Worm (Caenorhabditis elegans) whole organism, L3 larva: ENCODE data around the gene srlf-16.
A peak's percentile ranks its signal among the peaks of the same experiment; 100 is the strongest.

Experiments
- R02D3.7 ChIP-seq: fragments of 150-350 bp; optimal IDR thresholded peaks from 2 replicates; lab custom pipeline; 2014; ENCODE audit warnings: missing biosample characterization, missing genetic modification characterization
- ZK546.5 ChIP-seq: sonication (generic microtip); optimal IDR thresholded peaks from 2 replicates; lab custom pipeline; 2017; ENCODE audit warnings: missing biosample characterization, missing genetic modification characterization
- ama-1 ChIP-seq: fragments of 150-350 bp; optimal IDR thresholded peaks from 2 replicates; lab custom pipeline; 2018
- ceh-16 ChIP-seq: sonication (generic microtip); optimal IDR thresholded peaks from 2 replicates; lab custom pipeline; 2017; ENCODE audit warnings: missing biosample characterization, missing genetic modification characterization
- ceh-28 ChIP-seq: fragments of 150-350 bp; optimal IDR thresholded peaks from 2 replicates; lab custom pipeline; 2014; ENCODE audit warnings: missing biosample characterization, missing genetic modification reagents, missing genetic modification characterization
- ceh-82 ChIP-seq: fragments of 150-350 bp; optimal IDR thresholded peaks from 2 replicates; lab custom pipeline; 2014; ENCODE audit warnings: missing biosample characterization, missing genetic modification characterization
- daf-12 ChIP-seq: fragments of 150-350 bp; optimal IDR thresholded peaks from 2 replicates; lab custom pipeline; 2014; ENCODE audit warnings: missing biosample characterization, missing genetic modification reagents, missing genetic modification characterization
- egl-27 ChIP-seq: sonication (generic microtip); optimal IDR thresholded peaks from 4 replicates; lab custom pipeline; 2017; ENCODE audit warnings: missing biosample characterization, missing genetic modification reagents, missing genetic modification characterization
- egl-5 ChIP-seq: fragments of 150-350 bp; optimal IDR thresholded peaks from 2 replicates; lab custom pipeline; 2017; ENCODE audit warnings: missing biosample characterization, missing genetic modification reagents, missing genetic modification characterization, inconsistent platforms
- elt-2 ChIP-seq: sonication (generic microtip); optimal IDR thresholded peaks from 2 replicates; lab custom pipeline; 2016; ENCODE audit warnings: missing genetic modification reagents, mild to moderate bottlenecking, missing genetic modification characterization, missing compliant biosample characterization
- elt-3 ChIP-seq, 3 experiments: fragments of 150-350 bp in 1 of 3; sonication (generic microtip) in 2 of 3; optimal IDR thresholded peaks; 2 replicates in 2 of 3; 4 replicates in 1 of 3; lab custom pipeline; 2014 to 2017; ENCODE audit warnings: missing biosample characterization in 3 of 3, missing genetic modification characterization in 3 of 3
- fkh-10 ChIP-seq: sonication (generic microtip); optimal IDR thresholded peaks from 2 replicates; lab custom pipeline; 2017; ENCODE audit warnings: missing biosample characterization, missing genetic modification reagents, missing genetic modification characterization
- fkh-2 ChIP-seq: fragments of 150-350 bp; optimal IDR thresholded peaks from 2 replicates; lab custom pipeline; 2014; ENCODE audit warnings: missing biosample characterization, missing genetic modification reagents, missing genetic modification characterization
- hmg-11 ChIP-seq: sonication (generic microtip); optimal IDR thresholded peaks from 2 replicates; lab custom pipeline; 2016; ENCODE audit warnings: missing genetic modification characterization, missing compliant biosample characterization
- lin-15B ChIP-seq: fragments of 150-350 bp; optimal IDR thresholded peaks from 2 replicates; lab custom pipeline; 2014; ENCODE audit warnings: missing biosample characterization, missing genetic modification characterization
- lin-39 ChIP-seq: fragments of 150-350 bp; optimal IDR thresholded peaks from 2 replicates; lab custom pipeline; 2018; ENCODE audit warnings: missing biosample characterization, missing genetic modification reagents, missing genetic modification characterization
- lsy-12 ChIP-seq: sonication (generic microtip); optimal IDR thresholded peaks from 2 replicates; lab custom pipeline; 2016; ENCODE audit warnings: mild to moderate bottlenecking, missing genetic modification characterization, missing compliant biosample characterization
- mml-1 ChIP-seq: fragments of 150-350 bp; sonication (generic microtip); optimal IDR thresholded peaks from 3 replicates; lab custom pipeline; 2014; ENCODE audit warnings: missing biosample characterization, missing genetic modification characterization
- nfya-1 ChIP-seq: sonication (generic microtip); optimal IDR thresholded peaks from 2 replicates; lab custom pipeline; 2017; ENCODE audit warnings: missing genetic modification characterization, mild to moderate bottlenecking, missing compliant biosample characterization, antibody characterized with exemption, moderate library complexity; ENCODE audit not compliant: insufficient read depth
- nhr-11 ChIP-seq: fragments of 150-350 bp; optimal IDR thresholded peaks from 2 replicates; lab custom pipeline; 2014; ENCODE audit warnings: missing biosample characterization, missing genetic modification characterization
- nhr-23 ChIP-seq: fragments of 150-350 bp; optimal IDR thresholded peaks from 2 replicates; lab custom pipeline; 2014; ENCODE audit warnings: missing biosample characterization, missing genetic modification reagents, missing genetic modification characterization
- nhr-237 ChIP-seq: fragments of 150-350 bp; optimal IDR thresholded peaks from 2 replicates; lab custom pipeline; 2014; ENCODE audit warnings: missing biosample characterization, missing genetic modification characterization
- nhr-25 ChIP-seq: sonication (generic microtip); optimal IDR thresholded peaks from 2 replicates; lab custom pipeline; 2017; ENCODE audit warnings: missing biosample characterization, missing genetic modification characterization
- nhr-28 ChIP-seq: fragments of 150-350 bp; optimal IDR thresholded peaks from 2 replicates; lab custom pipeline; 2014; ENCODE audit warnings: missing biosample characterization, missing genetic modification characterization
- nhr-43 ChIP-seq: sonication (generic microtip); optimal IDR thresholded peaks from 2 replicates; lab custom pipeline; 2016; ENCODE audit warnings: mild to moderate bottlenecking, missing genetic modification characterization, missing compliant biosample characterization; ENCODE audit not compliant: poor library complexity, severe bottlenecking
- nhr-77 ChIP-seq: fragments of 150-350 bp; optimal IDR thresholded peaks from 2 replicates; lab custom pipeline; 2014; ENCODE audit warnings: missing biosample characterization, missing genetic modification characterization
- pha-4 ChIP-seq: fragments of 150-350 bp; optimal IDR thresholded peaks from 2 replicates; lab custom pipeline; 2014; ENCODE audit warnings: missing biosample characterization, missing genetic modification reagents, missing genetic modification characterization
- skn-1 ChIP-seq: fragments of 150-350 bp; optimal IDR thresholded peaks from 2 replicates; lab custom pipeline; 2014; ENCODE audit warnings: missing biosample characterization, missing genetic modification characterization
- snpc-4 ChIP-seq: fragments of 150-350 bp; optimal IDR thresholded peaks from 2 replicates; lab custom pipeline; 2014; ENCODE audit warnings: missing biosample characterization, missing genetic modification characterization
- tbx-2 ChIP-seq: sonication (generic microtip); optimal IDR thresholded peaks from 2 replicates; lab custom pipeline; 2016; ENCODE audit warnings: mild to moderate bottlenecking, missing genetic modification characterization, missing compliant biosample characterization
- unc-39 ChIP-seq: sonication (generic microtip); optimal IDR thresholded peaks from 4 replicates; lab custom pipeline; 2017; ENCODE audit warnings: missing biosample characterization, missing genetic modification characterization
- zag-1 ChIP-seq: fragments of 150-350 bp; optimal IDR thresholded peaks from 2 replicates; lab custom pipeline; 2014; ENCODE audit warnings: missing biosample characterization, missing genetic modification characterization
- ztf-4 ChIP-seq: fragments of 150-350 bp; optimal IDR thresholded peaks from 2 replicates; lab custom pipeline; 2014; ENCODE audit warnings: missing biosample characterization, missing genetic modification characterization

srlf-16 gene

ce11 chrV:8069637-8070036 is 34.9 kb upstream of the srlf-16 start, which contains the start of gene str-143:
Gene str-143 (minus strand): TSS chrV:8069737.
- TF ChIP-seq hmg-11 (tag; lab: Kevin White, UChicago), result no peak
- no peak for TF ChIP-seq nhr-28
- no peak for TF ChIP-seq nfya-1 (tag; lab: Kevin White, UChicago)
- TF ChIP-seq nhr-43 (tag; lab: Kevin White, UChicago), result no peak
- no peak for TF ChIP-seq zag-1
- no peak for TF ChIP-seq egl-27
- TF ChIP-seq ztf-4 (tag; lab: Kevin White, UChicago), result no peak
- no peak for TF ChIP-seq elt-3 (tag; optimal IDR thresholded peaks at IDR 0.05; lab: Kevin White, UChicago)
- no peak for TF ChIP-seq elt-2
- TF ChIP-seq nhr-77 (tag; lab: Kevin White, UChicago), result no peak
- no peak for TF ChIP-seq nhr-25 (tag; lab: Kevin White, UChicago)

ce11 chrV:8072047-8072446 is 32.5 kb upstream of the srlf-16 start, which contains the start of gene str-144:
Gene str-144 (minus strand): TSS chrV:8072147.
- no peak for TF ChIP-seq zag-1
- TF ChIP-seq ceh-28, result no peak
- no peak for TF ChIP-seq lsy-12 (tag; lab: Kevin White, UChicago)
- no peak for TF ChIP-seq egl-5
- TF ChIP-seq ztf-4 (tag; lab: Kevin White, UChicago), result no peak
- no peak for TF ChIP-seq ceh-16 (tag; lab: Kevin White, UChicago)
- TF ChIP-seq nhr-23, result no peak
- no peak for TF ChIP-seq lin-39 (tag; lab: Kevin White, UChicago)
- TF ChIP-seq egl-27, result no peak
- TF ChIP-seq fkh-2 (tag; lab: Kevin White, UChicago), result no peak
- no peak for TF ChIP-seq tbx-2
- no peak for TF ChIP-seq R02D3.7 (tag; lab: Kevin White, UChicago)

ce11 chrV:8073162-8073561 is 31.4 kb upstream of the srlf-16 start:
- TF ChIP-seq ceh-16 (tag; lab: Kevin White, UChicago), result no peak
- TF ChIP-seq egl-27, result peak; percentile 39
- no peak for TF ChIP-seq fkh-10 (GFP tag; lab: Kevin White, UChicago)
- TF ChIP-seq daf-12 (tag; lab: Kevin White, UChicago), result no peak
- no peak for TF ChIP-seq hmg-11 (tag; lab: Kevin White, UChicago)
- TF ChIP-seq nhr-25 (tag; lab: Kevin White, UChicago), result peak; percentile 26
- TF ChIP-seq snpc-4 (tag; lab: Kevin White, UChicago), result no peak
- TF ChIP-seq ama-1 (lab: Kevin White, UChicago), result no peak
- TF ChIP-seq ZK546.5 (tag; lab: Kevin White, UChicago), result no peak
- TF ChIP-seq nhr-77 (tag; lab: Kevin White, UChicago), result no peak
- no peak for TF ChIP-seq egl-5
- no peak for TF ChIP-seq lin-15B (tag; lab: Kevin White, UChicago)
- TF ChIP-seq ceh-82 (tag; lab: Kevin White, UChicago), result no peak
- TF ChIP-seq nhr-237 (tag; lab: Kevin White, UChicago), result no peak
- no peak for TF ChIP-seq unc-39
- no peak for TF ChIP-seq R02D3.7 (tag; lab: Kevin White, UChicago)
- TF ChIP-seq nhr-28, result no peak
- peak; percentile 36 to 82 (median 53) for TF ChIP-seq elt-3 (tag; optimal IDR thresholded peaks at IDR 0.05; lab: Kevin White, UChicago)
- no peak for TF ChIP-seq nhr-11 (tag; lab: Kevin White, UChicago)
- TF ChIP-seq nhr-23, result peak; percentile 62
- peak; percentile 40 for TF ChIP-seq ceh-28
- TF ChIP-seq mml-1 (tag; lab: Kevin White, UChicago), result no peak
- no peak for TF ChIP-seq ztf-4 (tag; lab: Kevin White, UChicago)
- peak; percentile 48 for TF ChIP-seq nhr-43 (tag; lab: Kevin White, UChicago)

- TF ChIP-seq ceh-82 (tag; lab: Kevin White, UChicago), result no peak
- TF ChIP-seq skn-1 (tag; lab: Kevin White, UChicago), result no peak
- no peak for TF ChIP-seq tbx-2
- no peak for TF ChIP-seq ceh-28
- TF ChIP-seq fkh-2 (tag; lab: Kevin White, UChicago), result no peak
- TF ChIP-seq lin-39 (tag; lab: Kevin White, UChicago), result no peak
- TF ChIP-seq nhr-237 (tag; lab: Kevin White, UChicago), result no peak
- TF ChIP-seq fkh-10 (GFP tag; lab: Kevin White, UChicago), result no peak
- TF ChIP-seq ZK546.5 (tag; lab: Kevin White, UChicago), result no peak
- TF ChIP-seq lsy-12 (tag; lab: Kevin White, UChicago), result no peak
- TF ChIP-seq nfya-1 (tag; lab: Kevin White, UChicago), result no peak
- TF ChIP-seq R02D3.7 (tag; lab: Kevin White, UChicago), result no peak
- TF ChIP-seq hmg-11 (tag; lab: Kevin White, UChicago), result no peak
- TF ChIP-seq elt-2, result no peak
- TF ChIP-seq mml-1 (tag; lab: Kevin White, UChicago), result no peak
- no peak for TF ChIP-seq ztf-4 (tag; lab: Kevin White, UChicago)
- no peak for TF ChIP-seq zag-1
- TF ChIP-seq snpc-4 (tag; lab: Kevin White, UChicago), result no peak
- TF ChIP-seq pha-4 (tag; lab: Kevin White, UChicago), result no peak
- TF ChIP-seq, all 47 proteins: peak for 0
Measured at ce11 chrV:8075712-8076111, 28.9 kb upstream of the srlf-16 start, which contains the start of gene catp-3. Gene catp-3 (plus strand): TSS chrV:8076012.
